Worm (Caenorhabditis elegans) whole organism, dauer: ENCODE results near the gene Y37E11B.2.

Experiments used
- unc-62 ChIP-seq: sonication (generic microtip); optimal IDR thresholded peaks from 2 replicates; lab custom pipeline; 2017; ENCODE audit warnings: missing biosample characterization, missing genetic modification reagents, missing genetic modification characterization

Gene Y37E11B.2

ce11 chrIV:3624597-3624996, 46.3 kb downstream of the Y37E11B.2 start, which contains the start of the genes cha-1 and unc-17:
Gene cha-1, minus strand, starts transcription at chrIV:3624697.
Gene unc-17, minus strand, starts transcription at chrIV:3624699.
- TF ChIP-seq unc-62 (GFP tag; lab: Kevin White, UChicago) = no peak

ce11 chrIV:3626447-3626846, 48.2 kb downstream of the Y37E11B.2 start:
- TF ChIP-seq unc-62 (GFP tag; lab: Kevin White, UChicago) = no peak
